Fruit fly (Drosophila melanogaster) whole organism, embryonic: Measurements from ENCODE around the gene Vti1b.
A peak's percentile ranks its signal among the peaks of the same experiment; 100 is the strongest.

Experiments
- Atf3 ChIP-seq: fragments of 200-800 bp; sonication (Bioruptor generic); optimal IDR thresholded peaks from 3 replicates; lab custom pipeline; 2016; ENCODE audit warnings: missing biosample characterization, missing genetic modification characterization
- CG13894 ChIP-seq: fragments of 200-800 bp; sonication (Bioruptor generic); optimal IDR thresholded peaks from 3 replicates; lab custom pipeline; 2018; ENCODE audit warnings: missing biosample characterization, mild to moderate bottlenecking, missing genetic modification characterization, moderate library complexity
- CG15479 ChIP-seq: fragments of 200-800 bp; sonication (Bioruptor generic); optimal IDR thresholded peaks from 3 replicates; lab custom pipeline; 2019; ENCODE audit warnings: missing biosample characterization, mild to moderate bottlenecking, missing genetic modification characterization, moderate library complexity
- CG15696 ChIP-seq: fragments of 200-800 bp; sonication (Bioruptor generic); optimal IDR thresholded peaks from 2 replicates; lab custom pipeline; 2019; ENCODE audit warnings: missing biosample characterization, mild to moderate bottlenecking, missing genetic modification characterization, moderate library complexity
- CG17186 ChIP-seq: fragments of 200-800 bp; sonication (Bioruptor generic); optimal IDR thresholded peaks from 3 replicates; lab custom pipeline; 2017; ENCODE audit warnings: missing biosample characterization, missing genetic modification reagents, missing genetic modification characterization
- CG2199 ChIP-seq: fragments of 200-800 bp; sonication (Bioruptor generic); IDR thresholded peaks from 3 replicates; pipeline ENCODE4 v1.3.6; 2022; ENCODE audit warnings: missing biosample characterization, missing genetic modification characterization
- CG32532 ChIP-seq: fragments of 200-800 bp; sonication (Bioruptor generic); IDR thresholded peaks from 2 replicates; pipeline ENCODE4 v1.3.6; 2022; ENCODE audit warnings: missing biosample characterization, missing genetic modification characterization
- CG3407 ChIP-seq: fragments of 200-800 bp; sonication (Bioruptor generic); optimal IDR thresholded peaks from 2 replicates; lab custom pipeline; 2018; ENCODE audit warnings: missing biosample characterization, mild to moderate bottlenecking, missing genetic modification characterization
- CG4820 ChIP-seq: fragments of 200-800 bp; sonication (Bioruptor generic); optimal IDR thresholded peaks from 3 replicates; lab custom pipeline; 2016; ENCODE audit warnings: missing biosample characterization, missing genetic modification characterization
- CG6654 ChIP-seq: fragments of 200-800 bp; sonication (Bioruptor generic); optimal IDR thresholded peaks from 2 replicates; lab custom pipeline; 2017; ENCODE audit warnings: missing biosample characterization, mild to moderate bottlenecking, missing genetic modification characterization
- CG7271 ChIP-seq: fragments of 200-800 bp; sonication (Bioruptor generic); optimal IDR thresholded peaks from 2 replicates; lab custom pipeline; 2018; ENCODE audit warnings: missing biosample characterization, mild to moderate bottlenecking, missing genetic modification characterization, moderate library complexity
- CG8290 ChIP-seq, 3 experiments: fragments of 200-800 bp; sonication (Bioruptor generic); optimal IDR thresholded peaks; 2 replicates each; lab custom pipeline; 2016 to 2019; ENCODE audit warnings: missing biosample characterization in 3 of 3, missing genetic modification characterization in 3 of 3, mild to moderate bottlenecking in 2 of 3, moderate library complexity in 1 of 3
- CG8388 ChIP-seq: fragments of 200-800 bp; sonication (Bioruptor generic); optimal IDR thresholded peaks from 2 replicates; lab custom pipeline; 2019; ENCODE audit warnings: missing biosample characterization, mild to moderate bottlenecking, missing genetic modification characterization, moderate library complexity
- CG9932 ChIP-seq: fragments of 200-800 bp; sonication (Bioruptor generic); IDR thresholded peaks from 2 replicates; pipeline ENCODE4 v1.3.6; 2022; ENCODE audit warnings: missing biosample characterization, missing genetic modification characterization
- CoRest ChIP-seq: fragments of 200-800 bp; sonication (Bioruptor generic); optimal IDR thresholded peaks from 3 replicates; lab custom pipeline; 2018; ENCODE audit warnings: missing biosample characterization, mild to moderate bottlenecking, missing genetic modification characterization, moderate library complexity
- Dbx ChIP-seq: fragments of 200-800 bp; sonication (Bioruptor generic); IDR thresholded peaks from 3 replicates; pipeline ENCODE4 v1.3.6; 2022; ENCODE audit warnings: missing biosample characterization, missing genetic modification characterization
- Dek ChIP-seq: fragments of 200-800 bp; sonication (Bioruptor generic); optimal IDR thresholded peaks from 3 replicates; lab custom pipeline; 2019; ENCODE audit warnings: missing biosample characterization, mild to moderate bottlenecking, missing genetic modification characterization, moderate library complexity
- GATAe ChIP-seq: fragments of 200-800 bp; sonication (Bioruptor generic); conservative IDR thresholded peaks from 2 replicates; pipeline ENCODE4 v1.3.6; 2022; ENCODE audit warnings: missing biosample characterization, missing genetic modification characterization
- HmgD ChIP-seq: fragments of 200-800 bp; sonication (Bioruptor generic); optimal IDR thresholded peaks from 3 replicates; lab custom pipeline; 2016; ENCODE audit warnings: missing biosample characterization, missing genetic modification characterization
- HmgZ ChIP-seq: fragments of 200-800 bp; sonication (Bioruptor generic); optimal IDR thresholded peaks from 2 replicates; lab custom pipeline; 2018; ENCODE audit warnings: missing biosample characterization, mild to moderate bottlenecking, missing genetic modification characterization
- Kr ChIP-seq: fragments of 200-800 bp; sonication (Bioruptor generic); optimal IDR thresholded peaks from 2 replicates; lab custom pipeline; 2017; ENCODE audit warnings: missing biosample characterization, mild to moderate bottlenecking, missing genetic modification characterization
- MTF-1 ChIP-seq: fragments of 200-800 bp; sonication (Bioruptor generic); optimal IDR thresholded peaks from 2 replicates; lab custom pipeline; 2018; ENCODE audit warnings: missing biosample characterization, mild to moderate bottlenecking, missing genetic modification characterization, borderline replicate concordance
- Nf-YA ChIP-seq: fragments of 200-800 bp; sonication (Bioruptor generic); IDR thresholded peaks from 2 replicates; pipeline ENCODE4 v1.3.6; 2022; ENCODE audit warnings: missing biosample characterization, missing genetic modification characterization
- Nf-YC ChIP-seq: fragments of 200-800 bp; optimal IDR thresholded peaks from 3 replicates; lab custom pipeline; 2019; ENCODE audit warnings: missing biosample characterization, mild to moderate bottlenecking, missing genetic modification characterization, moderate library complexity
- Oaz ChIP-seq: fragments of 200-800 bp; sonication (Bioruptor generic); IDR thresholded peaks from 2 replicates; pipeline ENCODE4 v1.3.6; 2022; ENCODE audit warnings: missing biosample characterization, missing genetic modification characterization
- Optix ChIP-seq: fragments of 200-800 bp; sonication (Bioruptor generic); IDR thresholded peaks from 3 replicates; pipeline ENCODE4 v1.3.6; 2022; ENCODE audit warnings: missing biosample characterization, missing genetic modification characterization
- Rx ChIP-seq: fragments of 200-800 bp; sonication (Bioruptor generic); IDR thresholded peaks from 2 replicates; pipeline ENCODE4 v1.3.6; 2022; ENCODE audit warnings: missing biosample characterization, missing genetic modification characterization
- Spps ChIP-seq: fragments of 200-800 bp; sonication (Bioruptor generic); optimal IDR thresholded peaks from 2 replicates; lab custom pipeline; 2018; ENCODE audit warnings: missing biosample characterization, mild to moderate bottlenecking, missing genetic modification characterization
- Ssrp ChIP-seq: fragments of 200-800 bp; sonication (Bioruptor generic); optimal IDR thresholded peaks from 2 replicates; lab custom pipeline; 2018; ENCODE audit warnings: missing biosample characterization, mild to moderate bottlenecking, missing genetic modification characterization, moderate library complexity
- al ChIP-seq: fragments of 200-800 bp; sonication (Bioruptor generic); IDR thresholded peaks from 2 replicates; pipeline ENCODE4 v1.3.6; 2022; ENCODE audit warnings: missing biosample characterization, missing genetic modification characterization
- caup ChIP-seq: fragments of 200-800 bp; sonication (Bioruptor generic); optimal IDR thresholded peaks from 3 replicates; lab custom pipeline; 2017; ENCODE audit warnings: missing biosample characterization, mild to moderate bottlenecking, missing genetic modification characterization, moderate library complexity; ENCODE audit not compliant: severe bottlenecking
- ci ChIP-seq: fragments of 200-800 bp; sonication (Bioruptor generic); IDR thresholded peaks from 3 replicates; pipeline ENCODE4 v1.3.6; 2022; ENCODE audit warnings: missing biosample characterization, missing genetic modification characterization
- crol ChIP-seq: fragments of 200-800 bp; sonication (Bioruptor generic); IDR thresholded peaks from 2 replicates; pipeline ENCODE4 v1.3.6; 2022; ENCODE audit warnings: missing biosample characterization, missing genetic modification characterization
- cwo ChIP-seq: fragments of 200-800 bp; sonication (Bioruptor generic); optimal IDR thresholded peaks from 3 replicates; lab custom pipeline; 2017; ENCODE audit warnings: missing biosample characterization, missing genetic modification characterization, mild to moderate bottlenecking, moderate library complexity, missing genetic modification reagents
- dmrt11E ChIP-seq: fragments of 200-800 bp; sonication (Bioruptor generic); optimal IDR thresholded peaks from 3 replicates; lab custom pipeline; 2018; ENCODE audit warnings: missing biosample characterization, mild to moderate bottlenecking, missing genetic modification characterization, moderate library complexity
- emc ChIP-seq: fragments of 200-800 bp; sonication (Bioruptor generic); optimal IDR thresholded peaks from 2 replicates; lab custom pipeline; 2016; ENCODE audit warnings: missing biosample characterization, missing genetic modification characterization
- en ChIP-seq: fragments of 200-800 bp; sonication (Bioruptor generic); optimal IDR thresholded peaks from 2 replicates; lab custom pipeline; 2016; ENCODE audit warnings: missing biosample characterization, missing genetic modification characterization
- fd102C ChIP-seq: fragments of 200-800 bp; sonication (Bioruptor generic); optimal IDR thresholded peaks from 2 replicates; lab custom pipeline; 2018; ENCODE audit warnings: missing biosample characterization, mild to moderate bottlenecking, missing genetic modification characterization, moderate library complexity
- fru ChIP-seq: fragments of >200 bp; optimal IDR thresholded peaks from 2 replicates; lab custom pipeline; 2017
- gt ChIP-seq: fragments of 200-800 bp; sonication (Bioruptor generic); IDR thresholded peaks from 2 replicates; pipeline ENCODE4 v1.3.6; 2022; ENCODE audit warnings: missing biosample characterization, missing genetic modification characterization
- lov ChIP-seq, 2 experiments: fragments of 200-800 bp in 1 of 2; fragments of >200 bp in 1 of 2; sonication (Bioruptor generic) in 1 of 2; IDR thresholded peaks in 1 of 2; optimal IDR thresholded peaks in 1 of 2; 2 replicates in 1 of 2; 3 replicates in 1 of 2; pipeline versions ENCODE4 v1.3.6 to Lab custom; 2017 to 2022; ENCODE audit warnings: missing biosample characterization in 1 of 2, missing genetic modification characterization in 1 of 2
- org-1 ChIP-seq: fragments of 200-800 bp; sonication (Bioruptor generic); optimal IDR thresholded peaks from 2 replicates; lab custom pipeline; 2017; ENCODE audit warnings: missing biosample characterization, missing genetic modification characterization
- pb ChIP-seq: fragments of 200-800 bp; sonication (Bioruptor generic); optimal IDR thresholded peaks from 3 replicates; lab custom pipeline; 2016; ENCODE audit warnings: missing biosample characterization, missing genetic modification characterization
- rib ChIP-seq: fragments of 200-800 bp; sonication (Bioruptor generic); IDR thresholded peaks from 2 replicates; pipeline ENCODE4 v1.3.6; 2022; ENCODE audit warnings: missing biosample characterization, missing genetic modification characterization
- sim ChIP-seq: fragments of 200-800 bp; sonication (Bioruptor generic); IDR thresholded peaks from 2 replicates; pipeline ENCODE4 v1.3.6; 2022; ENCODE audit warnings: missing biosample characterization, missing genetic modification characterization
- slbo ChIP-seq: fragments of 200-800 bp; sonication (Bioruptor generic); IDR thresholded peaks from 2 replicates; pipeline ENCODE4 v1.3.6; 2022; ENCODE audit warnings: missing biosample characterization, missing genetic modification characterization
- tap ChIP-seq: fragments of 200-800 bp; optimal IDR thresholded peaks from 3 replicates; lab custom pipeline; 2019; ENCODE audit warnings: missing biosample characterization, mild to moderate bottlenecking, missing genetic modification characterization, moderate library complexity
- tx ChIP-seq: fragments of 200-800 bp; sonication (Bioruptor generic); optimal IDR thresholded peaks from 2 replicates; lab custom pipeline; 2016; ENCODE audit warnings: missing biosample characterization, missing genetic modification characterization
- usp ChIP-seq: fragments of >200 bp; optimal IDR thresholded peaks from 2 replicates; lab custom pipeline; 2017; ENCODE audit warnings: missing biosample characterization, missing genetic modification characterization
- zfh1 ChIP-seq: fragments of 200-800 bp; sonication (Bioruptor generic); IDR thresholded peaks from 3 replicates; pipeline ENCODE4 v1.3.6; 2022; ENCODE audit warnings: missing biosample characterization, missing genetic modification characterization

The Vti1b gene

DNA sequence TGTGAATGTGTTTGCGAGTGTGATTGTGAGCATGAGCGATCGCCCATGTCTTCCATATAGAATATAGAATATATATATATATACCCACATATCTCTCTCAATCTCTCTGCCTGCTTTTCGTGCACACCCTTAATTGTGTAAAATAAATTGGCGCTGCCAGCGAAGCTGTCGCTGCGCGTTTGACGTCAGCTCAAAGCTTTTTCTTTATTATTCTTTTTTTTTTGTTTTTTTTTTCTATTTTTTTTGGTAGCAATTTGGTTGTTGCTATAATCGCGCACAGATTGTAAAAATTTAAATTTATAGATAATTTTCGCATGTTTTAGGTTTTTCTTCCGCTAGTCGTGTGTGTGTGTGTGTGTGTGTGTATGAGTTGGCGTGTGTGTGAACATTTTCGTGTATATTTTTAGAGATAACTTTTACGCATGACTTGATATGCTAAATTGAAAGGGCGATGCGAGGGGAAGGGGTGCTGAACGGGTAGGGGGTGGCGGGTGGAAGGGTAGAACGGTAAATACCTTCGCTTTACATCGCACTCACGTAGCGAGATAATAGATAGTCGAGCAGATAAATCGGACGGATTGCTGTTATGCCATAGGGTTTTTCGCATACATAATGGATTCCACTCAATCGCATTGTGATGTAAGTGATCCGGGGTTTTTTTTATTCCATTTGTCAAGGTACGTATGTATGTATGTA is 48.5 kb downstream of the Vti1b start:
- TF ChIP-seq org-1 (GFP tag; lab: Kevin White, UChicago) (no peak), CG13894 (tag; lab: Kevin White, UChicago) (peak; percentile 34), HmgZ (tag; lab: Kevin White, UChicago) (no peak), CG8388 (no peak), Nf-YA (GFP tag; lab: Robert Waterston, UW) (no peak), Atf3 (GFP tag; lab: Kevin White, UChicago) (no peak), CG7271 (tag; lab: Kevin White, UChicago) (no peak), CG15479 (no peak), Optix (GFP tag; lab: Robert Waterston, UW) (no peak), CG2199 (GFP tag; lab: Robert Waterston, UW) (no peak), usp (no peak), CG17186 (GFP tag; lab: Kevin White, UChicago) (no peak), CG4820 (GFP tag; lab: Kevin White, UChicago) (no peak), CG8290 (GFP tag; optimal IDR thresholded peaks at IDR 0.05; lab: Kevin White, UChicago) (no peak), CG8290 (tag; optimal IDR thresholded peaks at IDR 0.05; lab: Kevin White, UChicago) (peak in 1 of 2 experiments; percentile 45), al (GFP tag; lab: Robert Waterston, UW) (no peak), slbo (0 out of 2 replicates have a peak, but pooled peaks have one; percentile 14), Spps (no peak), CG6654 (GFP tag; lab: Kevin White, UChicago) (no peak), CG15696 (tag; lab: Kevin White, UChicago) (no peak), emc (GFP tag; lab: Kevin White, UChicago) (no peak), Dbx (GFP tag; lab: Robert Waterston, UW) (0 out of 3 replicates have a peak, but pooled peaks have one; percentile 14), Ssrp (no peak), gt (GFP tag; lab: Robert Waterston, UW) (no peak), tx (no peak), CG3407 (GFP tag; lab: Kevin White, UChicago) (no peak), rib (GFP tag; lab: Robert Waterston, UW) (peak; percentile 78; the same call in 1 of the 2 replicates), fd102C (GFP tag; lab: Kevin White, UChicago) (no peak), Nf-YC (tag; lab: Kevin White, UChicago) (no peak), fru (lab: Kevin White, UChicago) (no peak), CoRest (tag; lab: Kevin White, UChicago) (no peak), GATAe (GFP tag; lab: Robert Waterston, UW) (peak; percentile 43; the same call in 1 of the 2 replicates), pb (GFP tag; lab: Kevin White, UChicago) (no peak), Rx (GFP tag; lab: Robert Waterston, UW) (no peak), crol (peak; percentile 83), Kr (GFP tag; lab: Kevin White, UChicago) (no peak), ci (GFP tag; lab: Robert Waterston, UW) (no peak), MTF-1 (GFP tag; lab: Kevin White, UChicago) (no peak), en (no peak), Dek (tag; lab: Kevin White, UChicago) (no peak), sim (GFP tag; lab: Robert Waterston, UW) (no peak), caup (GFP tag; lab: Kevin White, UChicago) (peak; percentile 3), cwo (GFP tag; lab: Kevin White, UChicago) (peak; percentile 65), CG32532 (no peak), lov (optimal IDR thresholded peaks at IDR 0.05; lab: Kevin White, UChicago) (no peak), lov (GFP tag; IDR thresholded peaks at IDR 0.05; lab: Robert Waterston, UW) (no peak), dmrt11E (tag; lab: Kevin White, UChicago) (no peak), zfh1 (GFP tag; lab: Robert Waterston, UW) (no peak), CG9932 (0 out of 2 replicates have a peak, but pooled peaks have one; percentile 25), HmgD (no peak), Oaz (GFP tag; lab: Robert Waterston, UW) (no peak), tap (no peak)
